Fruit fly (Drosophila melanogaster) whole organism, embryonic: ENCODE measurements around the gene CG2124.
A peak's percentile ranks its signal among the peaks of the same experiment; 100 is the strongest.

ENCODE experiments used
- Bgb ChIP-seq: fragments of 200-800 bp; sonication (Bioruptor generic); IDR thresholded peaks from 2 replicates; pipeline ENCODE4 v1.3.6; 2022; ENCODE audit warnings: missing biosample characterization, missing genetic modification characterization; ENCODE audit not compliant: partially characterized antibody
- CG10366 ChIP-seq: fragments of 200-800 bp; sonication (Bioruptor generic); IDR thresholded peaks from 2 replicates; pipeline ENCODE4 v1.3.6; 2022; ENCODE audit warnings: missing biosample characterization, missing genetic modification characterization
- CG10565 ChIP-seq: fragments of 200-800 bp; sonication (Bioruptor generic); optimal IDR thresholded peaks from 3 replicates; lab custom pipeline; 2016; ENCODE audit warnings: missing biosample characterization, mild to moderate bottlenecking, missing genetic modification characterization
- CG10654 ChIP-seq: fragments of 200-800 bp; sonication (Bioruptor generic); optimal IDR thresholded peaks from 2 replicates; lab custom pipeline; 2016; ENCODE audit warnings: missing biosample characterization, missing genetic modification characterization
- CG11696 ChIP-seq: fragments of 200-800 bp; sonication (Bioruptor generic); IDR thresholded peaks from 2 replicates; pipeline ENCODE4 v1.3.6; 2022; ENCODE audit warnings: missing biosample characterization, missing genetic modification characterization
- CG12236 ChIP-seq: fragments of 200-800 bp; sonication (Bioruptor generic); optimal IDR thresholded peaks from 2 replicates; lab custom pipeline; 2016; ENCODE audit warnings: missing biosample characterization, missing genetic modification characterization
- CG12391 ChIP-seq: fragments of 200-800 bp; sonication (Bioruptor generic); optimal IDR thresholded peaks from 3 replicates; lab custom pipeline; 2018; ENCODE audit warnings: missing biosample characterization, mild to moderate bottlenecking, missing genetic modification characterization, moderate library complexity
- CG12942 ChIP-seq: fragments of 200-800 bp; sonication (Bioruptor generic); optimal IDR thresholded peaks from 3 replicates; lab custom pipeline; 2016; ENCODE audit warnings: missing biosample characterization, missing genetic modification characterization
- CG13894 ChIP-seq: fragments of 200-800 bp; sonication (Bioruptor generic); optimal IDR thresholded peaks from 3 replicates; lab custom pipeline; 2018; ENCODE audit warnings: missing biosample characterization, mild to moderate bottlenecking, missing genetic modification characterization, moderate library complexity
- CG14965 ChIP-seq: fragments of 200-800 bp; sonication (Bioruptor generic); optimal IDR thresholded peaks from 2 replicates; lab custom pipeline; 2016; ENCODE audit warnings: missing biosample characterization, missing genetic modification characterization, borderline replicate concordance
- CG15011 ChIP-seq: fragments of 200-800 bp; sonication (Bioruptor generic); optimal IDR thresholded peaks from 3 replicates; lab custom pipeline; 2018; ENCODE audit warnings: missing biosample characterization, mild to moderate bottlenecking, missing genetic modification characterization
- CG15601 ChIP-seq: fragments of 200-800 bp; sonication (Bioruptor generic); optimal IDR thresholded peaks from 3 replicates; lab custom pipeline; 2019; ENCODE audit warnings: missing biosample characterization, mild to moderate bottlenecking, missing genetic modification characterization, moderate library complexity
- CG17361 ChIP-seq: fragments of 200-800 bp; sonication (Bioruptor generic); IDR thresholded peaks from 3 replicates; pipeline ENCODE4 v1.3.6; 2022; ENCODE audit warnings: missing biosample characterization, missing genetic modification characterization
- CG31388 ChIP-seq: fragments of 200-800 bp; sonication (Bioruptor generic); optimal IDR thresholded peaks from 2 replicates; lab custom pipeline; 2016; ENCODE audit warnings: missing biosample characterization, missing genetic modification characterization
- CG3726 ChIP-seq: fragments of 200-800 bp; sonication (Bioruptor generic); IDR thresholded peaks from 3 replicates; pipeline ENCODE4, ENCODE4 v1.3.6; 2022; ENCODE audit warnings: missing biosample characterization, missing genetic modification characterization
- CG3838 ChIP-seq: fragments of 200-800 bp; sonication (Bioruptor generic); optimal IDR thresholded peaks from 3 replicates; lab custom pipeline; 2016; ENCODE audit warnings: missing biosample characterization, missing genetic modification characterization
- CG4360 ChIP-seq: fragments of 200-800 bp; sonication (Bioruptor generic); IDR thresholded peaks from 2 replicates; pipeline ENCODE4 v1.3.6; 2022; ENCODE audit warnings: missing biosample characterization, missing genetic modification characterization
- CG4424 ChIP-seq: fragments of 200-800 bp; sonication (Bioruptor generic); optimal IDR thresholded peaks from 3 replicates; lab custom pipeline; 2016; ENCODE audit warnings: missing biosample characterization, missing genetic modification characterization
- CG4617 ChIP-seq: fragments of 200-800 bp; sonication (Bioruptor generic); optimal IDR thresholded peaks from 3 replicates; lab custom pipeline; 2016; ENCODE audit warnings: missing biosample characterization, missing genetic modification characterization, borderline replicate concordance
- CG7357 ChIP-seq: fragments of 200-800 bp; sonication (Bioruptor generic); IDR thresholded peaks from 3 replicates; pipeline ENCODE4 v1.3.6; 2022; ENCODE audit warnings: missing biosample characterization, missing genetic modification characterization
- CG7786 ChIP-seq: fragments of 200-800 bp; sonication (Bioruptor generic); optimal IDR thresholded peaks from 2 replicates; lab custom pipeline; 2016; ENCODE audit warnings: missing biosample characterization, missing genetic modification characterization
- Dip3 ChIP-seq: fragments of 200-800 bp; sonication (Bioruptor generic); optimal IDR thresholded peaks from 3 replicates; lab custom pipeline; 2016; ENCODE audit warnings: missing biosample characterization, missing genetic modification characterization
- Doc2 ChIP-seq: fragments of 200-800 bp; sonication (Bioruptor generic); IDR thresholded peaks from 2 replicates; pipeline ENCODE4 v1.3.6; 2022; ENCODE audit warnings: missing biosample characterization, missing genetic modification characterization
- Dref ChIP-seq: fragments of 200-800 bp; sonication (Bioruptor generic); IDR thresholded peaks from 2 replicates; pipeline ENCODE4 v1.3.6; 2022; ENCODE audit warnings: missing biosample characterization, missing genetic modification characterization
- Drgx ChIP-seq: fragments of 200-800 bp; sonication (Bioruptor generic); IDR thresholded peaks from 2 replicates; pipeline ENCODE4 v1.3.6; 2022; ENCODE audit warnings: missing biosample characterization, missing genetic modification characterization
- HLH3B ChIP-seq: fragments of 200-800 bp; sonication (Bioruptor generic); IDR thresholded peaks from 2 replicates; pipeline ENCODE4 v1.3.6; 2022; ENCODE audit warnings: missing biosample characterization, missing genetic modification characterization
- Hr39 ChIP-seq: fragments of >200 bp; optimal IDR thresholded peaks from 2 replicates; lab custom pipeline; 2017
- MESR4 ChIP-seq: fragments of 200-800 bp; sonication (Bioruptor generic); optimal IDR thresholded peaks from 2 replicates; lab custom pipeline; 2018; ENCODE audit warnings: missing biosample characterization, mild to moderate bottlenecking, missing genetic modification characterization, moderate library complexity
- Mes4 ChIP-seq: fragments of 200-800 bp; sonication (Bioruptor generic); optimal IDR thresholded peaks from 2 replicates; lab custom pipeline; 2016; ENCODE audit warnings: missing biosample characterization, missing genetic modification characterization
- Nf-YA ChIP-seq: fragments of 200-800 bp; sonication (Bioruptor generic); IDR thresholded peaks from 2 replicates; pipeline ENCODE4 v1.3.6; 2022; ENCODE audit warnings: missing biosample characterization, missing genetic modification characterization
- Side ChIP-seq: fragments of 200-800 bp; sonication (Bioruptor generic); optimal IDR thresholded peaks from 2 replicates; lab custom pipeline; 2016; ENCODE audit warnings: missing biosample characterization, missing genetic modification characterization
- Sin3A ChIP-seq: fragments of >200 bp; optimal IDR thresholded peaks from 2 replicates; lab custom pipeline; 2018
- Sry-δ ChIP-seq: fragments of 200-800 bp; sonication (Bioruptor generic); optimal IDR thresholded peaks from 2 replicates; lab custom pipeline; 2016; ENCODE audit warnings: missing biosample characterization, missing genetic modification characterization
- Usf ChIP-seq: fragments of 200-800 bp; sonication (Bioruptor generic); optimal IDR thresholded peaks from 2 replicates; lab custom pipeline; 2017; ENCODE audit warnings: missing genotype, missing biosample characterization, missing genetic modification characterization
- ap ChIP-seq: fragments of 200-800 bp; sonication (Bioruptor generic); IDR thresholded peaks from 2 replicates; pipeline ENCODE4 v1.3.6; 2022; ENCODE audit warnings: missing biosample characterization, missing genetic modification characterization
- bowl ChIP-seq: fragments of 200-800 bp; sonication (Bioruptor generic); IDR thresholded peaks from 2 replicates; pipeline ENCODE4 v1.3.6; 2022; ENCODE audit warnings: missing biosample characterization, missing genetic modification characterization
- eve ChIP-seq, 2 experiments: fragments of >200 bp; optimal IDR thresholded peaks; 2 replicates each; lab custom pipeline; 2017; ENCODE audit warnings: missing biosample characterization in 2 of 2, missing genetic modification characterization in 2 of 2
- fd96Cb ChIP-seq: fragments of 200-800 bp; sonication (Bioruptor generic); optimal IDR thresholded peaks from 2 replicates; lab custom pipeline; 2018; ENCODE audit warnings: missing biosample characterization, mild to moderate bottlenecking, missing genetic modification characterization, moderate library complexity
- fru ChIP-seq: fragments of >200 bp; optimal IDR thresholded peaks from 2 replicates; lab custom pipeline; 2017
- ham ChIP-seq: fragments of 200-800 bp; sonication (Bioruptor generic); IDR thresholded peaks from 2 replicates; pipeline ENCODE4 v1.3.6; 2022; ENCODE audit warnings: missing biosample characterization, missing genetic modification characterization
- hb ChIP-seq: fragments of 200-800 bp; sonication (Bioruptor generic); IDR thresholded peaks from 3 replicates; pipeline ENCODE4 v1.3.6; 2022; ENCODE audit warnings: missing biosample characterization, missing genetic modification characterization; ENCODE audit not compliant: partially characterized antibody
- jigr1 ChIP-seq: fragments of 200-800 bp; sonication (Bioruptor generic); IDR thresholded peaks from 3 replicates; pipeline ENCODE4 v1.3.6; 2022; ENCODE audit warnings: missing biosample characterization, missing genetic modification characterization
- otp ChIP-seq: fragments of 200-800 bp; sonication (Bioruptor generic); IDR thresholded peaks from 3 replicates; pipeline ENCODE4, ENCODE4 v1.3.6; 2022; ENCODE audit warnings: missing biosample characterization, missing genetic modification characterization
- pan ChIP-seq, 4 experiments: fragments of >200 bp in 3 of 4; fragments of 200-800 bp in 1 of 4; sonication (Bioruptor generic) in 1 of 4; optimal IDR thresholded peaks in 3 of 4; IDR thresholded peaks in 1 of 4; 2 replicates each; pipeline versions ENCODE4 v1.3.6 to Lab custom; 2017 to 2022; ENCODE audit warnings: missing biosample characterization in 2 of 4, missing genetic modification characterization in 2 of 4, mixed read lengths in 1 of 4
- tna ChIP-seq: fragments of 200-800 bp; sonication (Bioruptor generic); IDR thresholded peaks from 2 replicates; pipeline ENCODE4 v1.3.6; 2022; ENCODE audit warnings: missing biosample characterization, missing genetic modification characterization; ENCODE audit not compliant: partially characterized antibody
- trh ChIP-seq: fragments of 200-800 bp; sonication (Bioruptor generic); optimal IDR thresholded peaks from 2 replicates; lab custom pipeline; 2016; ENCODE audit warnings: missing biosample characterization, missing genetic modification characterization
- unc-4 ChIP-seq: fragments of 200-800 bp; sonication (Bioruptor generic); IDR thresholded peaks from 2 replicates; pipeline ENCODE4 v1.3.6; 2022; ENCODE audit warnings: missing biosample characterization, missing genetic modification characterization; ENCODE audit not compliant: partially characterized antibody
- wek ChIP-seq: fragments of 200-800 bp; sonication (Bioruptor generic); optimal IDR thresholded peaks from 3 replicates; lab custom pipeline; 2018; ENCODE audit warnings: missing biosample characterization, mild to moderate bottlenecking, missing genetic modification characterization, moderate library complexity
- yki ChIP-seq: fragments of >200 bp; optimal IDR thresholded peaks from 3 replicates; lab custom pipeline; 2018
- z ChIP-seq: fragments of 200-800 bp; sonication (Bioruptor generic); IDR thresholded peaks from 3 replicates; pipeline ENCODE4 v1.3.6; 2022; ENCODE audit warnings: missing biosample characterization, missing genetic modification characterization

CG2124 gene

DNA sequence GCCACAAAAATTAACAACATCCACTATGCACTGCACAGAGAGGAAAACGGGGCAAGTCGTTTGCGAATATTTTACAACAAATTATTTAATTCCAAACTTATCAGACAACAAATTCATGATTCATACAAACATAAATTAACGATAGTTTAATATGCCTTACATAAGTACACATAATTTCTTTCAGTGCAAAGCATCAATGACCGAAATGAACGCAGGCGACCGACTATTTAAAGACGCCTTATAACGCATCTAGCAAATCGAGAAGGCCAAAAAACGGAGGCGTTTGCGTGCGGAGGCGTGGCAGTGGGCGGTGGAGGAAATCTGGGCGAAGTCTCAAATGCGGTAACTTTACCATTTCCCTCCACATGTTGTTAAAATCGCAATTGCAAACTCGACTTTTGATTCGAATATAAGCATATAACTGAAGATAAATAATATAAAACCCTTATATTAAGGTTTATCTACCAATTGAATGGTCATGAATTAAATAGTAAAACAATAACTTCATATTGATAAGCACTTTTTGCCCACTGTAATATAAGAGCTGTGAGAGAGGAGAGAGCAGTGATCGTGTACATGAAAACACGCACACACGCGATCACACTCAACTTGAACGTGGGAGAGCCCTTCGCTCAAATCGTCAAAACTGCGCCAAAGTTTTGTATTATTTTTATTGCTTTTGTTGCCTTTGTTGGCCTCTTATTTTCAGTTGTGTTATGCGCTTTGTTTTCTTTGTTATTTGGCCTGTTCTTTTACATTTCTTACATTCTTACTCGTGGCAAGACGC is 48.7 kb upstream of the CG2124 start (continued):
- TF ChIP-seq Usf, result peak; percentile 50
- no peak for TF ChIP-seq Sin3A
- TF ChIP-seq CG15011 (GFP tag; lab: Kevin White, UChicago), result peak; percentile 68
- peak; percentile 98 for TF ChIP-seq CG17361 (GFP tag; lab: Robert Waterston, UW)
- TF ChIP-seq trh (GFP tag; lab: Kevin White, UChicago), result peak; percentile 72
- TF ChIP-seq tna (GFP tag; lab: Robert Waterston, UW), result no peak
- TF ChIP-seq Mes4 (GFP tag; lab: Kevin White, UChicago), result peak; percentile 92
- TF ChIP-seq HLH3B (GFP tag; lab: Robert Waterston, UW), result peak; percentile 94
- TF ChIP-seq CG12236, result peak; percentile 77
- peak; percentile 91 for TF ChIP-seq CG12391 (tag; lab: Kevin White, UChicago)
- TF ChIP-seq CG4617 (GFP tag; lab: Kevin White, UChicago), result peak; percentile 63
- peak; percentile 80 for TF ChIP-seq CG7357 (GFP tag; lab: Robert Waterston, UW)
- TF ChIP-seq jigr1 (GFP tag; lab: Robert Waterston, UW), result peak; percentile 78; the same call in 2 of the 3 replicates
- TF ChIP-seq eve (GFP tag; optimal IDR thresholded peaks at IDR 0.05; lab: Kevin White, UChicago), result peak in 1 of 2 experiments; percentile 98
- peak; percentile 82 for TF ChIP-seq Nf-YA (GFP tag; lab: Robert Waterston, UW)
- TF ChIP-seq wek (GFP tag; lab: Kevin White, UChicago), result peak; percentile 85
- TF ChIP-seq CG12942, result peak; percentile 85
- peak; percentile 44 for TF ChIP-seq CG10565 (GFP tag; lab: Kevin White, UChicago)
- peak; percentile 62 for TF ChIP-seq Dip3
- TF ChIP-seq CG11696 (GFP tag; lab: Robert Waterston, UW), result peak; percentile 68
- TF ChIP-seq otp, result peak; percentile 89
- TF ChIP-seq CG15601 (tag; lab: Kevin White, UChicago), result peak; percentile 88
- peak; percentile 67; the same call in 1 of the 2 replicates for TF ChIP-seq bowl
- TF ChIP-seq CG4424 (GFP tag; lab: Kevin White, UChicago), result peak; percentile 92
- TF ChIP-seq CG3838 (GFP tag; lab: Kevin White, UChicago), result peak; percentile 68
- peak; percentile 91 for TF ChIP-seq fd96Cb (tag; lab: Kevin White, UChicago)
- peak; percentile 91 for TF ChIP-seq CG10366 (GFP tag; lab: Robert Waterston, UW)
- TF ChIP-seq MESR4 (GFP tag; lab: Kevin White, UChicago), result peak; percentile 11
- no peak for TF ChIP-seq yki (lab: Kevin White, UChicago)
- peak; percentile 36; the same call in 1 of the 2 replicates for TF ChIP-seq CG4360 (GFP tag; lab: Robert Waterston, UW)
- no peak for TF ChIP-seq hb (GFP tag; lab: Robert Waterston, UW)
- TF ChIP-seq z (GFP tag; lab: Robert Waterston, UW), result no peak
- peak; percentile 96 for TF ChIP-seq Drgx (GFP tag; lab: Robert Waterston, UW)
- peak; percentile 83; the same call in 2 of the 3 replicates for TF ChIP-seq CG3726 (GFP tag; lab: Robert Waterston, UW)
- peak; percentile 81 for TF ChIP-seq CG7786 (GFP tag; lab: Kevin White, UChicago)
- TF ChIP-seq Doc2 (GFP tag; lab: Robert Waterston, UW), result peak; percentile 51; the same call in 1 of the 2 replicates
- no peak for TF ChIP-seq unc-4 (GFP tag; lab: Robert Waterston, UW)
- TF ChIP-seq fru (lab: Kevin White, UChicago), result no peak
- no peak for TF ChIP-seq Dref (GFP tag; lab: Robert Waterston, UW)
- no peak for TF ChIP-seq CG13894 (tag; lab: Kevin White, UChicago)
- TF ChIP-seq Sry-δ (GFP tag; lab: Kevin White, UChicago), result peak; percentile 56
- TF ChIP-seq CG14965 (GFP tag; lab: Kevin White, UChicago), result peak; percentile 48
- TF ChIP-seq CG31388 (GFP tag; lab: Kevin White, UChicago), result peak; percentile 50
- TF ChIP-seq ham, result 0 out of 2 replicates have a peak, but pooled peaks have one; percentile 35
- peak; percentile 88 for TF ChIP-seq CG10654 (GFP tag; lab: Kevin White, UChicago)
- peak; percentile 89 for TF ChIP-seq ap (GFP tag; lab: Robert Waterston, UW)
- peak; percentile 84 for TF ChIP-seq Side (GFP tag; lab: Kevin White, UChicago)
- no peak for TF ChIP-seq Bgb (GFP tag; lab: Robert Waterston, UW)
- no peak for TF ChIP-seq pan (optimal IDR thresholded peaks at IDR 0.05; lab: Kevin White, UChicago)
- TF ChIP-seq pan (GFP tag; optimal IDR thresholded peaks at IDR 0.05 in 1 of 2, IDR thresholded peaks at IDR 0.05 in 1 of 2), result peak in 1 of 2 experiments; percentile 91
- no peak for TF ChIP-seq Hr39 (lab: Kevin White, UChicago)
